Worm (Caenorhabditis elegans) whole organism, young adult: ENCODE measurements around the gene Y39A1A.20.

Experiments
- B0019.2 ChIP-seq: fragments of 200-800 bp; sonication (Bioruptor generic); conservative IDR thresholded peaks from 2 replicates; pipeline ENCODE4 v1.3.6; 2022; ENCODE audit warnings: missing genetic modification reagents, missing genetic modification characterization, missing compliant biosample characterization
- C06A6.2 ChIP-seq: fragments of 200-800 bp; sonication (Bioruptor generic); conservative IDR thresholded peaks from 2 replicates; pipeline ENCODE4 v1.3.6; 2022; ENCODE audit warnings: missing genetic modification characterization, missing compliant biosample characterization
- C17E4.6 ChIP-seq: fragments of 200-800 bp; sonication (Bioruptor generic); IDR thresholded peaks from 2 replicates; pipeline ENCODE4 v1.3.6; 2022; ENCODE audit warnings: missing genetic modification reagents, missing genetic modification characterization, missing compliant biosample characterization
- D2030.7 ChIP-seq: fragments of 200-800 bp; sonication (Bioruptor generic); IDR thresholded peaks from 2 replicates; pipeline ENCODE4 v1.3.6; 2022; ENCODE audit warnings: missing genetic modification reagents, missing genetic modification characterization, missing compliant biosample characterization
- F10E7.11 ChIP-seq: sonication (generic microtip); optimal IDR thresholded peaks from 2 replicates; lab custom pipeline; 2017; ENCODE audit warnings: mild to moderate bottlenecking, missing genetic modification characterization, moderate library complexity, missing compliant biosample characterization
- F22D6.2 ChIP-seq: sonication (generic microtip); optimal IDR thresholded peaks from 2 replicates; lab custom pipeline; 2016; ENCODE audit warnings: mild to moderate bottlenecking, missing genetic modification characterization, missing compliant biosample characterization
- F23B12.7 ChIP-seq: sonication (generic microtip); optimal IDR thresholded peaks from 2 replicates; lab custom pipeline; 2017; ENCODE audit warnings: missing genetic modification characterization, mild to moderate bottlenecking, missing compliant biosample characterization, antibody characterized with exemption, moderate library complexity; ENCODE audit not compliant: insufficient read depth
- F33H1.4 ChIP-seq: fragments of 200-800 bp; sonication (Bioruptor generic); IDR thresholded peaks from 2 replicates; pipeline ENCODE4 v1.3.6; 2022; ENCODE audit warnings: missing genetic modification reagents, missing genetic modification characterization, missing compliant biosample characterization
- F37B4.10 ChIP-seq: fragments of 200-800 bp; sonication (Bioruptor generic); IDR thresholded peaks from 2 replicates; pipeline ENCODE4 v1.3.6; 2022; ENCODE audit warnings: missing genetic modification characterization, missing compliant biosample characterization
- F39B2.1 ChIP-seq: fragments of 200-800 bp; sonication (Bioruptor generic); IDR thresholded peaks from 2 replicates; pipeline ENCODE4 v1.3.6; 2022; ENCODE audit warnings: missing genetic modification reagents, missing genetic modification characterization, missing compliant biosample characterization
- F55B11.4 ChIP-seq: sonication (generic microtip); optimal IDR thresholded peaks from 2 replicates; lab custom pipeline; 2016; ENCODE audit warnings: missing compliant biosample characterization, missing genetic modification characterization, borderline replicate concordance; ENCODE audit not compliant: insufficient read depth
- F57C9.4 ChIP-seq: sonication (generic microtip); optimal IDR thresholded peaks from 2 replicates; lab custom pipeline; 2017; ENCODE audit warnings: mild to moderate bottlenecking, missing genetic modification characterization, missing compliant biosample characterization
- Y79H2A.3 ChIP-seq: fragments of 200-800 bp; sonication (Bioruptor generic); conservative IDR thresholded peaks from 2 replicates; pipeline ENCODE4 v1.3.6; 2022; ENCODE audit warnings: missing genetic modification reagents, missing genetic modification characterization, missing compliant biosample characterization
- Y95B8A.8 ChIP-seq: fragments of 200-800 bp; sonication (Bioruptor generic); IDR thresholded peaks from 2 replicates; pipeline ENCODE4 v1.3.6; 2022; ENCODE audit warnings: missing genetic modification reagents, missing genetic modification characterization, missing compliant biosample characterization
- ZK185.1 ChIP-seq: sonication (generic microtip); optimal IDR thresholded peaks from 2 replicates; lab custom pipeline; 2016; ENCODE audit warnings: mild to moderate bottlenecking, missing genetic modification characterization, missing compliant biosample characterization; ENCODE audit not compliant: poor library complexity, severe bottlenecking
- ama-1 ChIP-seq, 3 experiments: fragments of 150-350 bp in 1 of 3; sonication (generic microtip) in 2 of 3; optimal IDR thresholded peaks; 2 replicates each; lab custom pipeline; 2014 to 2018; ENCODE audit warnings: missing biosample characterization in 2 of 3, missing genetic modification characterization in 2 of 3, missing genetic modification reagents in 2 of 3
- aptf-2 ChIP-seq: fragments of 200-800 bp; sonication (Bioruptor generic); conservative IDR thresholded peaks from 2 replicates; pipeline ENCODE4 v1.3.6; 2022; ENCODE audit warnings: missing genetic modification reagents, missing genetic modification characterization, missing compliant biosample characterization
- aptf-3 ChIP-seq: fragments of 200-800 bp; sonication (Bioruptor generic); IDR thresholded peaks from 2 replicates; pipeline ENCODE4 v1.3.6; 2022; ENCODE audit warnings: missing genetic modification characterization, missing compliant biosample characterization
- attf-5 ChIP-seq: fragments of 200-800 bp; sonication (Bioruptor generic); optimal IDR thresholded peaks from 2 replicates; lab custom pipeline; 2018; ENCODE audit warnings: mild to moderate bottlenecking, missing genetic modification characterization, missing compliant biosample characterization
- ceh-79 ChIP-seq: sonication (generic microtip); optimal IDR thresholded peaks from 2 replicates; lab custom pipeline; 2017; ENCODE audit warnings: mild to moderate bottlenecking, missing genetic modification characterization, missing compliant biosample characterization
- ceh-91 ChIP-seq: fragments of 200-800 bp; sonication (Bioruptor generic); IDR thresholded peaks from 2 replicates; pipeline ENCODE4 v1.3.6; 2022; ENCODE audit warnings: missing genetic modification reagents, missing genetic modification characterization, missing compliant biosample characterization
- chd-7 ChIP-seq: sonication (generic microtip); optimal IDR thresholded peaks from 2 replicates; lab custom pipeline; 2016; ENCODE audit warnings: mild to moderate bottlenecking, missing genetic modification characterization, moderate library complexity, missing compliant biosample characterization
- dox-1 ChIP-seq: fragments of 200-800 bp; sonication (Bioruptor generic); IDR thresholded peaks from 2 replicates; pipeline ENCODE4 v1.3.6; 2022; ENCODE audit warnings: missing genetic modification reagents, missing genetic modification characterization, missing compliant biosample characterization
- egl-18 ChIP-seq: fragments of 200-800 bp; sonication (Bioruptor generic); IDR thresholded peaks from 2 replicates; pipeline ENCODE4 v1.3.6; 2022; ENCODE audit warnings: missing genetic modification reagents, missing genetic modification characterization, missing compliant biosample characterization
- ekl-4 ChIP-seq: fragments of 200-800 bp; sonication (Bioruptor generic); IDR thresholded peaks from 2 replicates; pipeline ENCODE4 v1.3.6; 2022; ENCODE audit warnings: missing genetic modification reagents, missing genetic modification characterization, missing compliant biosample characterization
- ets-4 ChIP-seq: fragments of 200-800 bp; sonication (Bioruptor generic); optimal IDR thresholded peaks from 2 replicates; lab custom pipeline; 2018; ENCODE audit warnings: mild to moderate bottlenecking, missing genetic modification characterization, missing compliant biosample characterization
- him-1 ChIP-seq: sonication (generic microtip); optimal IDR thresholded peaks from 2 replicates; lab custom pipeline; 2016; ENCODE audit warnings: missing genotype, missing genetic modification reagents, missing genetic modification characterization, missing compliant biosample characterization
- hlh-12 ChIP-seq: sonication (generic microtip); optimal IDR thresholded peaks from 2 replicates; lab custom pipeline; 2016; ENCODE audit warnings: missing genetic modification characterization, missing compliant biosample characterization
- hmg-1.2 ChIP-seq: fragments of 200-800 bp; sonication (Bioruptor generic); IDR thresholded peaks from 2 replicates; pipeline ENCODE4 v1.3.6; 2022; ENCODE audit warnings: missing genetic modification reagents, missing genetic modification characterization, missing compliant biosample characterization
- hmg-20 ChIP-seq: fragments of 200-800 bp; sonication (Bioruptor generic); IDR thresholded peaks from 2 replicates; pipeline ENCODE4 v1.3.6; 2022; ENCODE audit warnings: missing genetic modification reagents, missing genetic modification characterization, missing compliant biosample characterization
- hrde-1 ChIP-seq: sonication (generic microtip); optimal IDR thresholded peaks from 2 replicates; lab custom pipeline; 2016; ENCODE audit warnings: missing genetic modification characterization, mild to moderate bottlenecking, missing compliant biosample characterization, moderate library complexity, missing genotype, missing genetic modification reagents, borderline replicate concordance
- lin-26 ChIP-seq: fragments of 200-800 bp; sonication (Bioruptor generic); IDR thresholded peaks from 2 replicates; pipeline ENCODE4 v1.3.6; 2022; ENCODE audit warnings: missing genetic modification reagents, missing genetic modification characterization, missing compliant biosample characterization
- lin-40 ChIP-seq: sonication (generic microtip); optimal IDR thresholded peaks from 2 replicates; lab custom pipeline; 2016; ENCODE audit warnings: missing genetic modification characterization, mild to moderate bottlenecking, missing compliant biosample characterization, missing genotype, missing genetic modification reagents
- madf-3 ChIP-seq: fragments of 200-800 bp; sonication (Bioruptor generic); IDR thresholded peaks from 2 replicates; pipeline ENCODE4 v1.3.6; 2022; ENCODE audit warnings: missing genetic modification reagents, missing genetic modification characterization, missing compliant biosample characterization
- nfyb-1 ChIP-seq: fragments of 200-800 bp; sonication (Bioruptor generic); IDR thresholded peaks from 2 replicates; pipeline ENCODE4 v1.3.6; 2022; ENCODE audit warnings: missing genetic modification reagents, missing genetic modification characterization, missing compliant biosample characterization
- pha-4 ChIP-seq: fragments of 150-350 bp; sonication (generic microtip); optimal IDR thresholded peaks from 2 replicates; lab custom pipeline; 2014; ENCODE audit warnings: missing biosample characterization, missing genetic modification reagents, missing genetic modification characterization
- rec-8 ChIP-seq, 2 experiments: sonication (generic microtip); optimal IDR thresholded peaks; 2 replicates each; lab custom pipeline; 2016; ENCODE audit warnings: mild to moderate bottlenecking in 2 of 2, missing genetic modification characterization in 2 of 2, missing genetic modification reagents in 2 of 2, missing genotype in 2 of 2, missing biosample characterization in 1 of 2, missing compliant biosample characterization in 1 of 2, moderate library complexity in 1 of 2
- sdz-38 ChIP-seq: sonication (generic microtip); optimal IDR thresholded peaks from 2 replicates; lab custom pipeline; 2016; ENCODE audit warnings: missing genotype, missing genetic modification characterization, missing compliant biosample characterization
- sea-2 ChIP-seq: fragments of 200-800 bp; sonication (Bioruptor generic); IDR thresholded peaks from 2 replicates; pipeline ENCODE4 v1.3.6; 2022; ENCODE audit warnings: missing genetic modification characterization, missing compliant biosample characterization
- snpc-1.1 ChIP-seq: sonication (generic microtip); optimal IDR thresholded peaks from 2 replicates; lab custom pipeline; 2017; ENCODE audit warnings: missing genetic modification characterization, mild to moderate bottlenecking, missing compliant biosample characterization, antibody characterized with exemption, moderate library complexity, missing genotype, missing genetic modification reagents; ENCODE audit not compliant: insufficient read depth
- snpc-3.4 ChIP-seq: sonication (generic microtip); optimal IDR thresholded peaks from 2 replicates; lab custom pipeline; 2017; ENCODE audit warnings: missing genetic modification characterization, mild to moderate bottlenecking, missing compliant biosample characterization, antibody characterized with exemption, moderate library complexity, missing genotype, missing genetic modification reagents
- sptf-2 ChIP-seq: fragments of 200-800 bp; sonication (Bioruptor generic); optimal IDR thresholded peaks from 2 replicates; lab custom pipeline; 2018; ENCODE audit warnings: mild to moderate bottlenecking, missing genetic modification characterization, missing compliant biosample characterization
- tbp1 ChIP-seq: fragments of 200-800 bp; sonication (Bioruptor generic); optimal IDR thresholded peaks from 2 replicates; lab custom pipeline; 2018; ENCODE audit warnings: mild to moderate bottlenecking, missing genetic modification characterization, missing compliant biosample characterization
- tbx-9 ChIP-seq: sonication (generic microtip); optimal IDR thresholded peaks from 2 replicates; lab custom pipeline; 2016; ENCODE audit warnings: borderline replicate concordance, missing genetic modification characterization, inconsistent platforms, missing compliant biosample characterization
- zfh-2 ChIP-seq: fragments of 200-800 bp; sonication (Bioruptor generic); conservative IDR thresholded peaks from 2 replicates; pipeline ENCODE4 v1.3.6; 2022; ENCODE audit warnings: missing genetic modification reagents, missing genetic modification characterization, missing compliant biosample characterization
- zim-3 ChIP-seq: sonication (generic microtip); optimal IDR thresholded peaks from 2 replicates; lab custom pipeline; 2017; ENCODE audit warnings: mild to moderate bottlenecking, missing genetic modification characterization, moderate library complexity, missing compliant biosample characterization
- ztf-18 ChIP-seq: sonication (generic microtip); optimal IDR thresholded peaks from 2 replicates; lab custom pipeline; 2016; ENCODE audit warnings: missing genotype, mild to moderate bottlenecking, missing genetic modification characterization, missing compliant biosample characterization
- ztf-25 ChIP-seq: fragments of 200-800 bp; sonication (Bioruptor generic); IDR thresholded peaks from 2 replicates; pipeline ENCODE4 v1.3.6; 2022; ENCODE audit warnings: missing genetic modification reagents, missing genetic modification characterization, missing compliant biosample characterization

Gene Y39A1A.20

ce11 chrIII:10733300-10733699, 32.9 kb upstream of the Y39A1A.20 start (continued):
- no peak for TF ChIP-seq hmg-20 (GFP tag; lab: Robert Waterston, UW)
- no peak for TF ChIP-seq F39B2.1 (GFP tag; lab: Robert Waterston, UW)
- TF ChIP-seq attf-5 (GFP tag; lab: Kevin White, UChicago): no peak
- no peak for TF ChIP-seq him-1 (tag; lab: Kevin White, UChicago)
- TF ChIP-seq snpc-3.4 (tag; lab: Kevin White, UChicago): peak; percentile 55
- no peak for TF ChIP-seq zim-3
- TF ChIP-seq F37B4.10 (GFP tag; lab: Robert Waterston, UW): no peak
- peak; percentile 60 for TF ChIP-seq tbp1
- TF ChIP-seq F55B11.4: no peak
- TF ChIP-seq ZK185.1: no peak
- no peak for TF ChIP-seq rec-8 (tag; optimal IDR thresholded peaks at IDR 0.05; lab: Kevin White, UChicago)
- peak; percentile 77 for TF ChIP-seq hmg-1.2 (GFP tag; lab: Robert Waterston, UW)
- no peak; the same call in 1 of the 2 replicates for TF ChIP-seq B0019.2 (GFP tag; lab: Robert Waterston, UW)
- no peak for TF ChIP-seq sea-2
- TF ChIP-seq tbx-9 (tag; lab: Kevin White, UChicago): no peak
- TF ChIP-seq F33H1.4 (GFP tag; lab: Robert Waterston, UW): peak; percentile 53
- no peak for TF ChIP-seq hlh-12 (tag; lab: Kevin White, UChicago)
- TF ChIP-seq madf-3 (GFP tag; lab: Robert Waterston, UW): no peak
- no peak for TF ChIP-seq F10E7.11 (tag; lab: Kevin White, UChicago)
- TF ChIP-seq hrde-1 (tag; lab: Kevin White, UChicago): no peak
- peak; percentile 87 for TF ChIP-seq lin-26 (GFP tag; lab: Robert Waterston, UW)
- no peak for TF ChIP-seq lin-40 (tag; lab: Kevin White, UChicago)
- 0 out of 2 replicates have a peak, but pooled peaks have one; percentile 40 for TF ChIP-seq nfyb-1 (GFP tag; lab: Robert Waterston, UW)
- TF ChIP-seq snpc-1.1 (tag; lab: Kevin White, UChicago): peak; percentile 90
- TF ChIP-seq ama-1 (optimal IDR thresholded peaks at IDR 0.05; lab: Kevin White, UChicago): no peak
- TF ChIP-seq ama-1 (GFP tag; optimal IDR thresholded peaks at IDR 0.05; lab: Kevin White, UChicago): no peak
- TF ChIP-seq ceh-79 (tag; lab: Kevin White, UChicago): no peak
- TF ChIP-seq F22D6.2 (tag; lab: Kevin White, UChicago): no peak
- TF ChIP-seq C06A6.2 (GFP tag; lab: Robert Waterston, UW): no peak
- TF ChIP-seq pha-4 (tag; lab: Kevin White, UChicago): no peak
- no peak for TF ChIP-seq egl-18
- TF ChIP-seq zfh-2 (GFP tag; lab: Robert Waterston, UW): no peak
- TF ChIP-seq chd-7 (tag; lab: Kevin White, UChicago): no peak
- peak; percentile 92 for TF ChIP-seq D2030.7 (GFP tag; lab: Robert Waterston, UW)
- TF ChIP-seq sptf-2: no peak
- TF ChIP-seq ztf-25 (GFP tag; lab: Robert Waterston, UW): no peak
- TF ChIP-seq C17E4.6 (GFP tag; lab: Robert Waterston, UW): 0 out of 2 replicates have a peak, but pooled peaks have one; percentile 30
- no peak for TF ChIP-seq Y79H2A.3 (GFP tag; lab: Robert Waterston, UW)
- no peak for TF ChIP-seq ekl-4 (GFP tag; lab: Robert Waterston, UW)
- TF ChIP-seq sdz-38 (tag; lab: Kevin White, UChicago): no peak
- TF ChIP-seq F57C9.4: no peak
- TF ChIP-seq F23B12.7 (tag; lab: Kevin White, UChicago): no peak
- no peak for TF ChIP-seq ztf-18 (tag; lab: Kevin White, UChicago)
- 0 out of 2 replicates have a peak, but pooled peaks have one; percentile 47 for TF ChIP-seq aptf-3 (GFP tag; lab: Robert Waterston, UW)
- peak; percentile 66; the same call in 1 of the 2 replicates for TF ChIP-seq dox-1 (GFP tag; lab: Robert Waterston, UW)
- no peak for TF ChIP-seq ets-4
- no peak for TF ChIP-seq aptf-2
- peak; percentile 59 for TF ChIP-seq ceh-91 (GFP tag; lab: Robert Waterston, UW)
- TF ChIP-seq Y95B8A.8 (GFP tag; lab: Robert Waterston, UW): no peak
